In the genomic region with DNA sequence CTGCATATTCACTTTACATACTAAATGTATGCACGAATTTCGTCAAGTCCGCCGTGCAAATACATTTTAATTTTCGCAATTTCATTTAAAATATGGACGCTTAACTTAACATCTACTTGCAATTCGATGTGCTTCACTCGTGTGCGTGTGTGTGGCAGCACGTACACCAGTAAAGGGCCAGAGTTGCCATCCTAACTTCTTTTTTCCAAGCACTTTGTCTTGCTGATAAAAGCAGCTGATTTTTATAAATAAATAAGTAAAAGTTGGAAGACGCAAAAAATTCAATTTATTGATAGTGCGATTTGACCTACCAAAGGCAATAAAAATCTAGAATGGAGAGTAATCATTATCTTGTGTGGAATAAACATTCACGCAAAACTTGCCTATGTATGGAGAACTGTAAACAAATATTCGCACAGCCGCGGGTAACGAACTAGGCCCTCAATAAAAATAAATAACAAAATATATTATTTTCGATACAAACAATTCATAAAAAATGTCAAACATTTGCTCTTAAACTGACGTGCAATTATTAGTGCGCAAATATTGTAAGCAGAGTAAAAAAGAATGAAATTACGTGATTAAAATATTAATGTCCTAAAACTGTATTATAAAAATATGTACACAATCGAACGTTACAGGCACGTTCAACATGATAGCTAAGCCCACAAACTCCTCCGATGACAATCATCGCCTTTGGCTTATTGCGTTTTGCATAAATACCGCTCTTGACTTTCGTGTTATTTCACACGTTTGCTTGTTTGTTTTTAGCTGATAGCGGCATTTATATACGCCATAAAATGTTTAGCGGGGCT, we compare ENCODE assay signal across 2 fruit fly cellular contexts.
A peak's percentile ranks its signal among the peaks of the same experiment; 100 is the strongest.
TF ChIP-seq lines count a peak whose summit lies in the region.

No protein-coding gene starts in this region.

TF ChIP-seq in whole organism, embryonic, 481 proteins besides CTCF, POLR2A, EP300 and RAD21 (continued from another document and continues in another):
- TF ChIP-seq Sry-β (GFP tag; optimal IDR thresholded peaks at IDR 0.05; lab: Kevin White, UChicago) (no peak), CG33557 (GFP tag; optimal IDR thresholded peaks at IDR 0.05; lab: Kevin White, UChicago) (no peak), cato (GFP tag; optimal IDR thresholded peaks at IDR 0.05; lab: Kevin White, UChicago; ENCODE audit: borderline replicate concordance) (peak; percentile 43), Sin3A (optimal IDR thresholded peaks at IDR 0.05; lab: Kevin White, UChicago) (no peak), chinmo (GFP tag; IDR thresholded peaks at IDR 0.05; lab: Robert Waterston, UW; ENCODE audit: partially characterized antibody) (0 out of 4 replicates have a peak, but pooled peaks have one; percentile 43), hb (GFP tag; IDR thresholded peaks at IDR 0.05; lab: Robert Waterston, UW; ENCODE audit: partially characterized antibody) (no peak), grn (GFP tag; optimal IDR thresholded peaks at IDR 0.05; lab: Kevin White, UChicago) (peak; percentile 32), HHEX (GFP tag; optimal IDR thresholded peaks at IDR 0.05; lab: Kevin White, UChicago) (peak; percentile 71), hth (optimal IDR thresholded peaks at IDR 0.05; lab: Kevin White, UChicago) (no peak), zf30C (GFP tag; optimal IDR thresholded peaks at IDR 0.05; lab: Kevin White, UChicago) (no peak), CG17328 (GFP tag; IDR thresholded peaks at IDR 0.05; lab: Robert Waterston, UW) (peak; percentile 57; the same call in 1 of the 2 replicates), sens-2 (GFP tag; IDR thresholded peaks at IDR 0.05; lab: Robert Waterston, UW) (0 out of 2 replicates have a peak, but pooled peaks have one; percentile 7), cg (GFP tag; optimal IDR thresholded peaks at IDR 0.05; lab: Kevin White, UChicago) (peak; percentile 95), Sox102F (GFP tag; optimal IDR thresholded peaks at IDR 0.05; lab: Kevin White, UChicago) (peak; percentile 75), Bteb2 (GFP tag; optimal IDR thresholded peaks at IDR 0.05; lab: Kevin White, UChicago) (no peak), gsb-n (tag; optimal IDR thresholded peaks at IDR 0.05; lab: Kevin White, UChicago) (no peak), CG7839 (tag; optimal IDR thresholded peaks at IDR 0.05; lab: Kevin White, UChicago) (peak; percentile 72), Bdp1 (GFP tag; optimal IDR thresholded peaks at IDR 0.05; lab: Kevin White, UChicago) (no peak), CG8388 (GFP tag; optimal IDR thresholded peaks at IDR 0.05; lab: Kevin White, UChicago) (peak; percentile 35), CG34422 (GFP tag; IDR thresholded peaks at IDR 0.05; lab: Robert Waterston, UW) (0 out of 3 replicates have a peak, but pooled peaks have one; percentile 25), lov (optimal IDR thresholded peaks at IDR 0.05; lab: Kevin White, UChicago) (no peak), lov (GFP tag; IDR thresholded peaks at IDR 0.05; lab: Robert Waterston, UW) (no peak), CG18599 (GFP tag; optimal IDR thresholded peaks at IDR 0.05; lab: Kevin White, UChicago) (peak; percentile 81), Hr51 (GFP tag; optimal IDR thresholded peaks at IDR 0.05; lab: Kevin White, UChicago) (peak in 1 of 2 experiments; percentile 83), CG17829 (tag; optimal IDR thresholded peaks at IDR 0.05; lab: Kevin White, UChicago) (peak; percentile 61), Abd-B (GFP tag; optimal IDR thresholded peaks at IDR 0.05; lab: Kevin White, UChicago) (peak; percentile 67), CG11456 (GFP tag; IDR thresholded peaks at IDR 0.05; lab: Robert Waterston, UW) (peak; percentile 15; the same call in 1 of the 3 replicates), D19A (tag; optimal IDR thresholded peaks at IDR 0.05; lab: Kevin White, UChicago) (peak; percentile 54), CG12071 (GFP tag; optimal IDR thresholded peaks at IDR 0.05; lab: Kevin White, UChicago) (peak; percentile 36), Gsc (GFP tag; IDR thresholded peaks at IDR 0.05; lab: Robert Waterston, UW) (no peak), Adf1 (GFP tag; IDR thresholded peaks at IDR 0.05; lab: Robert Waterston, UW) (no peak), CG2678 (tag; optimal IDR thresholded peaks at IDR 0.05; lab: Kevin White, UChicago) (peak; percentile 89), CG8478 (optimal IDR thresholded peaks at IDR 0.05; lab: Kevin White, UChicago) (peak; percentile 90), nau (GFP tag; optimal IDR thresholded peaks at IDR 0.05; lab: Kevin White, UChicago) (no peak), CG8359 (GFP tag; optimal IDR thresholded peaks at IDR 0.05; lab: Kevin White, UChicago; ENCODE audit: borderline replicate concordance) (no peak), CG13123 (GFP tag; optimal IDR thresholded peaks at IDR 0.05; lab: Kevin White, UChicago) (no peak), NfI (GFP tag; optimal IDR thresholded peaks at IDR 0.05; lab: Kevin White, UChicago) (peak; percentile 77), ham (GFP tag; IDR thresholded peaks at IDR 0.05; lab: Robert Waterston, UW) (no peak), Hsf (GFP tag; optimal IDR thresholded peaks at IDR 0.05; lab: Kevin White, UChicago) (peak; percentile 58), CG3407 (GFP tag; optimal IDR thresholded peaks at IDR 0.05; lab: Kevin White, UChicago) (no peak), CG7928 (GFP tag; optimal IDR thresholded peaks at IDR 0.05; lab: Kevin White, UChicago) (peak; percentile 20), Xrp1 (GFP tag; IDR thresholded peaks at IDR 0.05; lab: Robert Waterston, UW) (peak; percentile 58; the same call in 1 of the 2 replicates), z (GFP tag; IDR thresholded peaks at IDR 0.05; lab: Robert Waterston, UW) (no peak), CG13424 (tag; optimal IDR thresholded peaks at IDR 0.05; lab: Kevin White, UChicago) (peak; percentile 73), CG15011 (GFP tag; optimal IDR thresholded peaks at IDR 0.05; lab: Kevin White, UChicago) (peak; percentile 47), ara (GFP tag; IDR thresholded peaks at IDR 0.05; lab: Robert Waterston, UW) (peak; percentile 68; the same call in 1 of the 2 replicates), kni (GFP tag; optimal IDR thresholded peaks at IDR 0.05; lab: Kevin White, UChicago) (peak; percentile 29), insv (GFP tag; optimal IDR thresholded peaks at IDR 0.05; lab: Kevin White, UChicago) (peak in 1 of 2 experiments; percentile 28), chn (GFP tag; optimal IDR thresholded peaks at IDR 0.05; lab: Kevin White, UChicago) (peak; percentile 62), CG12104 (GFP tag; optimal IDR thresholded peaks at IDR 0.05; lab: Kevin White, UChicago) (peak; percentile 41), en (GFP tag; optimal IDR thresholded peaks at IDR 0.05; lab: Kevin White, UChicago) (no peak), klu (GFP tag; IDR thresholded peaks at IDR 0.05; lab: Robert Waterston, UW) (peak; percentile 43; the same call in 1 of the 2 replicates), CG8924 (tag; optimal IDR thresholded peaks at IDR 0.05; lab: Kevin White, UChicago) (peak; percentile 60), CG17802 (tag; optimal IDR thresholded peaks at IDR 0.05; lab: Kevin White, UChicago) (no peak), gcm2 (GFP tag; optimal IDR thresholded peaks at IDR 0.05; lab: Kevin White, UChicago) (peak; percentile 72), cwo (GFP tag; optimal IDR thresholded peaks at IDR 0.05; lab: Kevin White, UChicago) (peak; percentile 71), pnt (GFP tag; optimal IDR thresholded peaks at IDR 0.05; lab: Kevin White, UChicago) (no peak), sd (tag; optimal IDR thresholded peaks at IDR 0.05; lab: Kevin White, UChicago) (peak; percentile 91), yki (optimal IDR thresholded peaks at IDR 0.05; lab: Kevin White, UChicago) (no peak)

TF ChIP-seq in whole organism, prepupa, 60 proteins besides CTCF, POLR2A, EP300 and RAD21 (continued from another document):
- TF ChIP-seq cyc (GFP tag; optimal IDR thresholded peaks at IDR 0.05; lab: Kevin White, UChicago) = peak; percentile 31
- TF ChIP-seq fd85E (GFP tag; optimal IDR thresholded peaks at IDR 0.05; lab: Kevin White, UChicago) = peak; percentile 21
- TF ChIP-seq CG6854 (GFP tag; optimal IDR thresholded peaks at IDR 0.05; lab: Kevin White, UChicago) = no peak
- peak; percentile 42 for TF ChIP-seq Eip75B (GFP tag; optimal IDR thresholded peaks at IDR 0.05; lab: Kevin White, UChicago)
- no peak for TF ChIP-seq Sox102F (GFP tag; optimal IDR thresholded peaks at IDR 0.05; lab: Kevin White, UChicago)
- TF ChIP-seq CG15336 (GFP tag; IDR thresholded peaks at IDR 0.05; lab: Robert Waterston, UW) = peak; percentile 50
- TF ChIP-seq CG11902 (GFP tag; optimal IDR thresholded peaks at IDR 0.05; lab: Kevin White, UChicago) = peak; percentile 32
- TF ChIP-seq CG31627 (GFP tag; optimal IDR thresholded peaks at IDR 0.05; lab: Kevin White, UChicago) = peak; percentile 49
- TF ChIP-seq net (GFP tag; optimal IDR thresholded peaks at IDR 0.05; lab: Kevin White, UChicago) = peak; percentile 59
- peak; percentile 44 for TF ChIP-seq dsx (GFP tag; optimal IDR thresholded peaks at IDR 0.05; lab: Kevin White, UChicago; ENCODE audit: poor library complexity, severe bottlenecking)
- TF ChIP-seq CG9139 (GFP tag; optimal IDR thresholded peaks at IDR 0.05; lab: Kevin White, UChicago) = no peak
- no peak for TF ChIP-seq CG8319 (GFP tag; optimal IDR thresholded peaks at IDR 0.05; lab: Kevin White, UChicago)
- peak; percentile 40 for TF ChIP-seq Sox15 (GFP tag; optimal IDR thresholded peaks at IDR 0.05; lab: Kevin White, UChicago)
- peak; percentile 54 for TF ChIP-seq CG34406 (GFP tag; optimal IDR thresholded peaks at IDR 0.05; lab: Kevin White, UChicago)
